Fruit fly (Drosophila melanogaster): ENCODE data around the gene twe.

twe gene

DNA sequence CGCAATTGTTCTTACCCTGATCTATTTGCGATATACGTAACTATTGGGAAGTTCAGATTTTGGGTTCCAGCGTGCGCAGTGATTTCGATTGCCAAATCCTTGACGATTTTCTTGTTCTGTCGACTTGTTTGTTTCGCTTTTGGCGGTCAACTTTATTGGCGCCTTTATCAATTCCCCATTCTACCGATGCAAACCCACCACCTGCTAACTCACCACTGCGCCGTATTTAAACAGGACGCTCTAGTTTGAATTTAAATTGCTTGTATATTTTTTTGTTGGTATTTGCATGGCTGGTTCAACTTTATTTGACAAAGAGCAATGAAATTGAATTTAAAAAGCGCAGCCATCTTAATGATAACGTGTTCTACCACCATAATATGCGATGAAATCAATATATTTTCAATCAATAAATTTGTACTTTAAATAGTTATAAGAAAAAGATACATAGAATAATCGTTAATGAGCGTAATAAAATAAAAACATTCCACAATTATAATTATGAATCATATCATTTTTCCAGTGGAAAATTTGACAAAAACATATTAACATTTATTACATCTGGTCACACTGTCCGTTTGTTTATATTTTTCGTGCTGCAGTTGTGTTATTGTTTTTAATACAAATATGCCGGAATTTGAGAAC, at the start of gene twe, which contains the start of gene CG4935:
Gene twe, minus strand, starts transcription at position 302 of the 642 bp plus-strand sequence.
Gene CG4935, plus strand, starts transcription at position 566 of the 642 bp plus-strand sequence.
- TF ChIP-seq pan (optimal IDR thresholded peaks at IDR 0.05) (no peak), Dll (optimal IDR thresholded peaks at IDR 0.05) (no peak), EcR (GFP tag; optimal IDR thresholded peaks at IDR 0.05) (no peak), CG8478 (optimal IDR thresholded peaks at IDR 0.05) (no peak), usp (GFP tag; optimal IDR thresholded peaks at IDR 0.05) (no peak), psq (optimal IDR thresholded peaks at IDR 0.05) (no peak)

DNA sequence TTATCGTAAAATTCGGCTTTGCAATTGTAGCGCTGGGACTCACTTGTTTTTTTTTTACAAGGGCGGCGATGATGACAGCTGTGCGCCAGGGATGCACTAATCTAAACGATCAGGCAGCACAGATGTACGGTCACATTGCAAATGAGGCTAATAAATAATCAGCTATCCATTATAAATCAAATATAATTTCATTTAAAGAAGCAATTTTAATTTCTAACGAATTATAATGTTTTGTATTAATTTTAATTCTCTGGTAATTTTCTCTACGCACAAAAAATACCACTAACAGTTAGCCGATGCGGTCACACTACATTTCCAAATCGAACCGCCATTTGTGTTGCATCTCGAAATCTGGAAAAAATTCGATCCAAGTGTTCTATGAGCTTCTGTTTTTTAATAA, 49.0 kb upstream of the twe start, which contains the start of the genes cni and fzy:
Gene cni, minus strand, starts transcription at position 79 of the 400 bp plus-strand sequence.
Gene fzy, plus strand, starts transcription at position 309 of the 400 bp plus-strand sequence.
- TF ChIP-seq CG8478 (optimal IDR thresholded peaks at IDR 0.05) (no peak), usp (GFP tag; optimal IDR thresholded peaks at IDR 0.05) (no peak), pan (optimal IDR thresholded peaks at IDR 0.05) (no peak), Dll (optimal IDR thresholded peaks at IDR 0.05) (no peak), psq (optimal IDR thresholded peaks at IDR 0.05) (no peak), EcR (GFP tag; optimal IDR thresholded peaks at IDR 0.05) (no peak)

DNA sequence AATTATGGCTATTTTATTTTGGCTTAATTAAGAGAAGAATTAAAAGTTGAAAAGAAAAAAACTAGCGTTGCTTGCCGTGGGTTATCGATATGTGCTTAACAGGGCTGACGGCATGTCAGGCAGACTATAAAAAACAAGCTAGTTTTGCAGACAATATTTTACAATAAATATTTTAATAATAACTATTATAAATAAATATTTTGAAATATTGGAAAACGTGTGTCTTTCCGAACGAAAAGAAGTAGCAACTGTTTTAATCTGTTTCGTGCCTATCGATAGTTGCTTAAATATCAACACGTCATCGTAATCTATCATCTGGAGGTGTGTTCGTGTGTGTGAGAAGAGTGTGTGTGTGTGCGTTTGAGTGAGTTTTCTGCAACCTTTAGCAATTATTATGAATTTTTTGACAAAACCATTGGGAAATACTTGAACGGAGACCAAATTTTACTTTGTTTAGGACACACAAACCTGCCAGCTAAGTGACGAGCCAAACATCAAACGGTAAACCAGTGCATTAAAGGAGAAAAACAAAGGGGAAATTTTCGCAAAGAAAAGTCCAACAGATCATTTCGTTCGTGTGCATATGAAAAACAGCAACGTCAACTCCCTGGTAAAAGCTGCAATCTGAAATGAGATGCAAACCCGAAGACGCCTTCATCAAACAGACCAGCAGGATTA, 45.5 kb upstream of the twe start, which contains the start of the genes CG5861 and Syx5:
Gene CG5861, minus strand, starts transcription at position 273 of the 678 bp plus-strand sequence.
Gene Syx5, plus strand, starts transcription at position 321 of the 678 bp plus-strand sequence.
- TF ChIP-seq pan (optimal IDR thresholded peaks at IDR 0.05) (no peak), Dll (optimal IDR thresholded peaks at IDR 0.05) (no peak), CG8478 (optimal IDR thresholded peaks at IDR 0.05) (no peak), psq (optimal IDR thresholded peaks at IDR 0.05) (no peak), EcR (GFP tag; optimal IDR thresholded peaks at IDR 0.05) (no peak), usp (GFP tag; optimal IDR thresholded peaks at IDR 0.05) (no peak)

DNA sequence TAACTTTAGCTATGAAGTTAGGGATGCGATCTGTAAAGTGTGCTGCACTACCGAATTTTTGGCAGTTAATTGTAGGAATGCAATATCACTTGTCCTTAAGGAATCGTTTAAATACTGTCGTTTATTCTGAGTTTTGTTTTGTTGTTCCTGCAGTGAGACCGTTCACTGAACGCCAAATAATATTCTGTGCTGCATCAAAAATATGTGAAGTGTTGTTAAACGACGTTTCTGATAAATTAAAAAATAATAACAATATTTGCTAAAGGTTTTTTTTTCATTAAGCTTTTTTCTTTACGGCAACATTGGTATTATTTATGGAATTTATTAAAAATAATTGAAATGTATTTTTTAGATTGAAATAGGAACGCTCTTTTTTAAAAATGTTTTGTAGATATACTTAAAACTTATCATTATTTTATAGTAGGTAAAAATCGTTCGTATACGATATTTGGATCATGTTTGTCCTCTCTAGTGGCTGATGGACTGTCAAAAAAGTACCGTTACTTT, 41.1 kb upstream of the twe start, which contains the start of gene GMF:
Gene GMF, minus strand, starts transcription at position 182 of the 507 bp plus-strand sequence.
- TF ChIP-seq psq (optimal IDR thresholded peaks at IDR 0.05): no peak

DNA sequence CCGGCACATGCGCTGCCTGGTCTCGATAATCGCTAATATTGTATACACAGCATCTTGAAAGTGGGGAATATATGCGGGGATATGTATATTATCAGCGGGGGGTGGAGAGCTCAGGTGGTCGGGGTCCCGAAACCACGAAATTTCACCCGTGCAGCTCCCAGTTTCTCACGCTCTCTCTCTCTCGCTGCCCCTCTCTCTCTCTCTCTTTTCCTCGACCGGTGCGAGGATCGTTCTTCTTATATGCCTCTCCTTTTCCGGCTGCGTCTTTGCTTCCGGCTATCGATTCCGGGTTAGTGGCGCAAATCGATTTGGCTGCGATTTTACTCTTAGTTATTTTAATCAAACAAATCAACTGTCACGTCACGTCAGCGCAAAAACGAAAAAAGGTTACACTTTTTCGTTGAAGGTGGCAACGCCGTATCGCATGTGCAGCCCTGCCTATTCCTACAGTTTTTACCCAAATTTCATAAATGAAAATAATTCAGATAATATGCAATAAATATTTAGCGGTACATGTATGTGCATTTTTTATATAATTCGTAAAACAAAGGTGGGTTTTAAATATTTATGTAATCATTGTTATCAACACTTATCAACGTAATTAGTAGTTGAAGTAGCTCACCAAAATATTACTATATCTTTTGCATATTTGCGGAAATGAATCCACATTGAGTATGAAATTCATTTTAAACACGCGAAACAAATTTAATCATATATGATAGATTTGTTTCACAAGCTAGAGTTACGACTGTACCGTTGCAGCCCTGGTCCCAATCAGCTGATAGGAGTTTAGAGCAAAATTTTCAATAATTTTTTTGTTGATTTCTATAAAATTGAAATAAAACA, 38.0 kb upstream of the twe start, which contains the start of the genes heix and CG17328:
Gene heix, minus strand, starts transcription at position 393 of the 846 bp plus-strand sequence.
Gene CG17328, plus strand, starts transcription at position 478 of the 846 bp plus-strand sequence.
- TF ChIP-seq usp (GFP tag; optimal IDR thresholded peaks at IDR 0.05): no peak
- no peak for TF ChIP-seq CG8478 (optimal IDR thresholded peaks at IDR 0.05)
- no peak for TF ChIP-seq Dll (optimal IDR thresholded peaks at IDR 0.05)
- no peak for TF ChIP-seq EcR (GFP tag; optimal IDR thresholded peaks at IDR 0.05)
- no peak for TF ChIP-seq pan (optimal IDR thresholded peaks at IDR 0.05)
- no peak for TF ChIP-seq psq (optimal IDR thresholded peaks at IDR 0.05)

DNA sequence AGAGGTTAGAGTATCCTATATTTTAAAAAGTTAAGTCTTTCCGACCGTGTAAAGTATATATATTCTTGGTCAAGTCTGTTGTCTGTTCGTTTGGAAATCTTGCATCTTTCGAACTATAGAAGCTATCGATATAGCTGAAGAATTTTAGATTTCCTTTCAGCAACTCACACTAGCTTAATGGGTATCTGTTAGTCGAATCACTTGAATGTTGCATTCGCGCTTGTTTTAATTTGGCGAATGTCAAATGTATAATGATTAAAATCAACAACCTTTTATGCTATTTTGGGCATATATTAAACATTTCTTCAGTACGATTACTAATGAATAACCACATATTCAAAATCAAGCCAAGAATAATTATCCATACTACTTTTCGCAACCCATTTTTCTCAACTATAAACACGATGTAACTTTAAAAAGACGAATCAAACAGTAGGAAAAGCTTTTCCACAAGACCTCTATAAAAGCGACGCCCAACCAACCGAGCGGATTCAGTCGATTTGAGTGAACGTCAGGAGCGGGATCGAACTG, 32.1 kb upstream of the twe start, which contains the start of gene Cyp303a1:
Gene Cyp303a1, plus strand, starts transcription at position 481 of the 531 bp plus-strand sequence.
- TF ChIP-seq pan (optimal IDR thresholded peaks at IDR 0.05) (no peak), CG8478 (optimal IDR thresholded peaks at IDR 0.05) (no peak), EcR (GFP tag; optimal IDR thresholded peaks at IDR 0.05) (no peak), Dll (optimal IDR thresholded peaks at IDR 0.05) (no peak), usp (GFP tag; optimal IDR thresholded peaks at IDR 0.05) (no peak), psq (optimal IDR thresholded peaks at IDR 0.05) (no peak)

DNA sequence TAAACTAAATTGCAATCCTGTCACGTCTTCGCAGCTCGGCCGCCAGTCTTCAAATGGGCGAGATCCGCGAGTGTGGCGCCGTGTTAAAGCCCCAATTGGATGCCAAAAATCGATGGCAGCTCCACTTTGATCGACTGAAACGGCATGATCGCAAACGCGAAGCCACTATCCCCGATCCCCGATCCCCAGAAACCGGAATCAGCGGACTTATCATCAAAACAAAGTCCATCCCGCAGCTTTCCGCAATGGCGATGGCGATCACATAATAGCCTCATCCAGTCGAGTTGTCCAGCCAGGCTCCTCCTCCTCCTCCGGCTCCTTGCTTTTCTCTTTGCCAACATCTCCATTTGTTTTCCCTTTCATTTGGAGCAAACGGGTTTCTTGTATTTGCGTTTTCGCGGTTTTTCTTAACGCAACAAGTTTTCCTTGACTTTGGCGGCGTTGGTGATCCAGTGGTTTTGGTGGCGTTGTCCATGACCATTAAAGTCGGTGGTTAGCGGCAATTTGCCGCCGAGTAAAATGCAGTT, 31.4 kb upstream of the twe start, which contains the start of gene CG13258:
Gene CG13258, minus strand, starts transcription at position 51 of the 527 bp plus-strand sequence.
- TF ChIP-seq Dll (optimal IDR thresholded peaks at IDR 0.05): no peak
- TF ChIP-seq pan (optimal IDR thresholded peaks at IDR 0.05): no peak
- TF ChIP-seq usp (GFP tag; optimal IDR thresholded peaks at IDR 0.05): no peak
- TF ChIP-seq CG8478 (optimal IDR thresholded peaks at IDR 0.05): no peak
- TF ChIP-seq psq (optimal IDR thresholded peaks at IDR 0.05): no peak
- no peak for TF ChIP-seq EcR (GFP tag; optimal IDR thresholded peaks at IDR 0.05)

DNA sequence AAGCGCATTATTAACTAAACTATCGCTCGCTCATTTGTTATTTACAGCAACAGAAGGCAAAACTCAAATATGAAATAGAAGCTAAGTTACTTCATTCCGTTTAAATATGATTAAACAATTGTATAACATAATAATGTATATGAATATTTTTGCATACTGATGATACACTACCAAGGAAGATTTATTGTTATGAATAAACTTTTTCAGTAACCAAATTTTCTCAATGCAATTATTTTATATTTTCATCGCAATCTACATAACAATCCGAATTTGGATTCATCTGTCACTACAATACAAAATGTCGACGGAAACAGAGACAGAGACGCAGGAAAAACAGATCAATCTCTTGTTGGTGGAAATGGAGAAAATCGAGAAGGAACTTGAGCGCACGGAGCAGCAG, 29.3 kb upstream of the twe start, which contains the start of gene CG17329:
Gene CG17329, plus strand, starts transcription at position 301 of the 400 bp plus-strand sequence.
- TF ChIP-seq pan (optimal IDR thresholded peaks at IDR 0.05): no peak
- TF ChIP-seq Dll (optimal IDR thresholded peaks at IDR 0.05): no peak
- TF ChIP-seq usp (GFP tag; optimal IDR thresholded peaks at IDR 0.05): no peak
- no peak for TF ChIP-seq EcR (GFP tag; optimal IDR thresholded peaks at IDR 0.05)
- TF ChIP-seq CG8478 (optimal IDR thresholded peaks at IDR 0.05): no peak
- TF ChIP-seq psq (optimal IDR thresholded peaks at IDR 0.05): no peak

DNA sequence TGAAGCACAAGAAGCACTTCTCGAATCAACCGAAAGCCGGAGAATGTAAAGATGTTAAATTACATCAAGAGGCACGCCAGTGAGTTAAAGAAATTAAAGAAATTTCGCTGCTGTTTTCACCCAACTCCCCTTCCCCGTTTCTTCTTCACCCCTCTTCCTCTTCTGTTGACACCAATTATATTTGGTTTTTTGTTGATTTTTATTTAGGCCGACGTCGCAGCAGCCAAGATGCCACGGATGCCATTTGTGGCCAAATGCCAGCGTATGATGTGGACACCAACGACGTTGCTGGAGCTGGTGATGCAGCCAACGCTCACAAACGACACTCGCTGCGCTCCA, 26.7 kb upstream of the twe start:
- no peak for TF ChIP-seq EcR (GFP tag; optimal IDR thresholded peaks at IDR 0.05)
- TF ChIP-seq psq (optimal IDR thresholded peaks at IDR 0.05): no peak
- no peak for TF ChIP-seq Dll (optimal IDR thresholded peaks at IDR 0.05)
- TF ChIP-seq usp (GFP tag; optimal IDR thresholded peaks at IDR 0.05): no peak

DNA sequence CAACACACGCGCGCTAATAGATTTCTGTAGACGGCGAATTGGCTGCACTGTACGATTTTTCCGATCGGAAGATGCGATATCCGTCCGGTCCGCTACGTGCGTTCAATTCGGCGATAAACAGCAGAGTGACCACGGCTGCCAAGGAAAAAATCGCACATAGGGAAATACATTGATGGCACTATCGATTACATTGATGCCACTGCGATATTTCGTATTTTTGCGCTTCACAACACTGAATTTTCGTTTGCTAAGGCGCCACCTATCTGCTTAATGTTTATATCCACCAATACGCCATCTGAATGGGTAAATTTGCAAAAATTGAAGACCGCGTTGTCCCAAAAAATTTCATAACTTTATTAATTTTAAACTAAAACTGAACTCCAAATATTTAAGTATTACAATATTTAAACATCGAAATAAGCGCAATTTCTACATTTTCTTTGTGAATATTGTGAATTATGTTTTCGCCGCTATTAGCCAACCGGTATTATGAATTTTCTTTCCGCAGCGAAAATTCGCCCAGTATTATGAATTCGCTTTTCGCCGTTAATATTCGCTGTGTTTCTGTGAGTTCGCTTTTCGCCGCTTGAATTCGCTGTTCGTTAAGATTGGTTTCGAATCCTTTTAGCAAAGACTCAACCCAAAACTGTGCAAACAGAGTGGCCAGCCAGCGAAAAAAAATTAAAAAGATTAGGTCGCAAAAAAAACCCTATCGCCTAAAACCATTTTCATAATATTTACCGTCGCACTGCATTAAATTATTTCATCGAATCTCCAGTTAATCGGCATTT, 26.1 kb upstream of the twe start, which contains the start of the genes crp and pkaap:
Gene crp, minus strand, starts transcription at position 129 of the 791 bp plus-strand sequence.
Gene pkaap, plus strand, starts transcription at position 689 of the 791 bp plus-strand sequence.
- no peak for TF ChIP-seq usp (GFP tag; optimal IDR thresholded peaks at IDR 0.05)
- no peak for TF ChIP-seq psq (optimal IDR thresholded peaks at IDR 0.05)
- TF ChIP-seq EcR (GFP tag; optimal IDR thresholded peaks at IDR 0.05): no peak
- TF ChIP-seq pan (optimal IDR thresholded peaks at IDR 0.05): no peak
- no peak for TF ChIP-seq CG8478 (optimal IDR thresholded peaks at IDR 0.05)
- no peak for TF ChIP-seq Dll (optimal IDR thresholded peaks at IDR 0.05)
